ENCODE assay signal across 1 worm cellular context in the genomic region with DNA sequence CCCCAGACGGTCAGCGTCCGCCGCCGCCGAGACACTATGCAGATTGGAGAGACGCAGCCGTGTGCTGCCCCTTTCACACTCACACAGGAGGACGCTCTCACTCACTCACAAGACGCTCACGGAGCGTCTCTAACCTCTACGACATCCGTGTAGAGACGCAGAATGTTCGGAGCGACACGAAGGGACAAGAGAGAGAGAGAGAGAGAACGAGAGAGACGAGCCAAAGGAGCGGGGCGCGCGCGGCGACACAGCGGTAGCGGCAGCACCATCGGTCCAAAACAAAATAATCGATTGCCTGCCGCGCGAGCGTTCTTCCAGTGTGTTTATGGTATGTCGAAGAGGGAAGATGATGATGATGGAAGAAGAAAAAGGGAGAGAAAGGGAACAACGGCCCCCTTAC.
TF ChIP-seq lines count a peak whose summit lies in the region.

No protein-coding gene starts in this region.

TF ChIP-seq in whole organism, L4 larva, 104 proteins besides CTCF, POLR2A, EP300 and RAD21 (continued from another document):
- TF ChIP-seq egl-27 (tag; optimal IDR thresholded peaks at IDR 0.05; lab: Kevin White, UChicago): no peak
- no peak for TF ChIP-seq ceh-82 (tag; optimal IDR thresholded peaks at IDR 0.05; lab: Kevin White, UChicago)
- TF ChIP-seq zip-11 (GFP tag; IDR thresholded peaks at IDR 0.05; lab: Robert Waterston, UW): no peak
- peak; percentile 70 for TF ChIP-seq ceh-20 (GFP tag; IDR thresholded peaks at IDR 0.05; lab: Robert Waterston, UW)
- TF ChIP-seq F44E2.7 (GFP tag; IDR thresholded peaks at IDR 0.05; lab: Robert Waterston, UW): no peak
- no peak for TF ChIP-seq F26F4.8 (GFP tag; conservative IDR thresholded peaks at IDR 0.05; lab: Robert Waterston, UW)
- TF ChIP-seq nhr-237 (tag; optimal IDR thresholded peaks at IDR 0.05; lab: Kevin White, UChicago): no peak
- no peak for TF ChIP-seq ztf-11 (tag; optimal IDR thresholded peaks at IDR 0.05; lab: Kevin White, UChicago)
- peak; percentile 12 for TF ChIP-seq ztf-7 (tag; optimal IDR thresholded peaks at IDR 0.05; lab: Kevin White, UChicago)
- TF ChIP-seq snpc-1.2 (GFP tag; IDR thresholded peaks at IDR 0.05; lab: Robert Waterston, UW): 0 out of 2 replicates have a peak, but pooled peaks have one; percentile 7
- TF ChIP-seq nhr-41 (GFP tag; IDR thresholded peaks at IDR 0.05; lab: Robert Waterston, UW): no peak
- no peak for TF ChIP-seq attf-4 (tag; optimal IDR thresholded peaks at IDR 0.05; lab: Kevin White, UChicago)
- peak; percentile 31 for TF ChIP-seq fkh-10 (GFP tag; optimal IDR thresholded peaks at IDR 0.05; lab: Kevin White, UChicago)
- peak; percentile 75 for TF ChIP-seq nhr-102 (tag; optimal IDR thresholded peaks at IDR 0.05; lab: Kevin White, UChicago)
- no peak for TF ChIP-seq Y5F2A.4 (GFP tag; optimal IDR thresholded peaks at IDR 0.05; lab: Kevin White, UChicago)
- no peak for TF ChIP-seq ces-1 (GFP tag; optimal IDR thresholded peaks at IDR 0.05; lab: Kevin White, UChicago)
- peak; percentile 41 for TF ChIP-seq duxl-1 (tag; optimal IDR thresholded peaks at IDR 0.05; lab: Kevin White, UChicago; ENCODE audit: poor library complexity)
- no peak for TF ChIP-seq lin-39 (tag; optimal IDR thresholded peaks at IDR 0.05; lab: Kevin White, UChicago)
- TF ChIP-seq lin-29 (GFP tag; IDR thresholded peaks at IDR 0.05; lab: Robert Waterston, UW): no peak
- no peak for TF ChIP-seq zip-2 (tag; optimal IDR thresholded peaks at IDR 0.05; lab: Kevin White, UChicago)
- TF ChIP-seq D1046.2 (GFP tag; IDR thresholded peaks at IDR 0.05; lab: Robert Waterston, UW): no peak
- TF ChIP-seq nhr-11 (tag; optimal IDR thresholded peaks at IDR 0.05; lab: Kevin White, UChicago): peak; percentile 57
- TF ChIP-seq daf-19 (GFP tag; conservative IDR thresholded peaks at IDR 0.05; lab: Robert Waterston, UW): no peak
- TF ChIP-seq nhr-76 (tag; optimal IDR thresholded peaks at IDR 0.05; lab: Kevin White, UChicago): no peak
- TF ChIP-seq nhr-111 (GFP tag; optimal IDR thresholded peaks at IDR 0.05; lab: Kevin White, UChicago): no peak
- no peak for TF ChIP-seq unc-39 (tag; optimal IDR thresholded peaks at IDR 0.05; lab: Kevin White, UChicago)
- peak in 1 of 2 experiments; percentile 18 for TF ChIP-seq unc-62 (GFP tag; optimal IDR thresholded peaks at IDR 0.05 in 1 of 2; lab: Kevin White, UChicago)
- no peak for TF ChIP-seq unc-62 (tag; optimal IDR thresholded peaks at IDR 0.05; lab: Kevin White, UChicago)
- TF ChIP-seq ctbp-1 (GFP tag; IDR thresholded peaks at IDR 0.05; lab: Robert Waterston, UW): peak; percentile 84
- 0 out of 2 replicates have a peak, but pooled peaks have one; percentile 61 for TF ChIP-seq T26A8.4 (GFP tag; IDR thresholded peaks at IDR 0.05; lab: Robert Waterston, UW)
- peak; percentile 64 for TF ChIP-seq mes-2 (tag; optimal IDR thresholded peaks at IDR 0.05; lab: Kevin White, UChicago; ENCODE audit: poor library complexity, severe bottlenecking)
- no peak for TF ChIP-seq sdz-12 (GFP tag; optimal IDR thresholded peaks at IDR 0.05; lab: Kevin White, UChicago)
- TF ChIP-seq nhr-28 (tag; optimal IDR thresholded peaks at IDR 0.05; lab: Kevin White, UChicago): peak; percentile 87
- TF ChIP-seq spr-1 (tag; optimal IDR thresholded peaks at IDR 0.05; lab: Kevin White, UChicago): peak; percentile 87
- TF ChIP-seq pha-4 (GFP tag; IDR thresholded peaks at IDR 0.05; lab: Robert Waterston, UW): peak; percentile 78
- no peak for TF ChIP-seq pha-4 (tag; optimal IDR thresholded peaks at IDR 0.05; lab: Kevin White, UChicago)
